Worm (Caenorhabditis elegans) whole organism, L1 larva: Measurements from ENCODE around the gene mrpl-37.
A peak's percentile ranks its signal among the peaks of the same experiment; 100 is the strongest.

ENCODE experiments used
- C04F5.9 ChIP-seq: sonication (generic microtip); optimal IDR thresholded peaks from 2 replicates; lab custom pipeline; 2016; ENCODE audit warnings: missing genetic modification characterization, missing compliant biosample characterization
- C34B4.2 ChIP-seq: sonication (generic microtip); optimal IDR thresholded peaks from 2 replicates; lab custom pipeline; 2017; ENCODE audit warnings: mild to moderate bottlenecking, missing genetic modification characterization, missing compliant biosample characterization
- Y116A8C.19 ChIP-seq: sonication (generic microtip); optimal IDR thresholded peaks from 2 replicates; lab custom pipeline; 2016; ENCODE audit warnings: missing compliant biosample characterization, missing genetic modification characterization, borderline replicate concordance
- aly-2 ChIP-seq: fragments of 150-350 bp; optimal IDR thresholded peaks from 2 replicates; lab custom pipeline; 2014; ENCODE audit warnings: missing biosample characterization, missing genetic modification characterization
- ama-1 ChIP-seq: fragments of 150-350 bp; optimal IDR thresholded peaks from 2 replicates; lab custom pipeline; 2014
- blmp-1 ChIP-seq: fragments of 150-350 bp; optimal IDR thresholded peaks from 2 replicates; lab custom pipeline; 2014; ENCODE audit warnings: missing biosample characterization, missing genetic modification characterization
- ceh-63 ChIP-seq: fragments of 200-800 bp; sonication (Bioruptor generic); optimal IDR thresholded peaks from 2 replicates; lab custom pipeline; 2018; ENCODE audit warnings: mild to moderate bottlenecking, missing genetic modification characterization, missing compliant biosample characterization
- ceh-8 ChIP-seq: fragments of 200-800 bp; sonication (Bioruptor generic); optimal IDR thresholded peaks from 2 replicates; lab custom pipeline; 2018; ENCODE audit warnings: mild to moderate bottlenecking, missing genetic modification characterization, moderate library complexity, missing compliant biosample characterization
- ceh-90 ChIP-seq: sonication (generic microtip); optimal IDR thresholded peaks from 2 replicates; lab custom pipeline; 2016; ENCODE audit warnings: missing genetic modification characterization, missing compliant biosample characterization
- dsc-1 ChIP-seq: sonication (generic microtip); optimal IDR thresholded peaks from 2 replicates; lab custom pipeline; 2016; ENCODE audit warnings: mild to moderate bottlenecking, missing genetic modification characterization, missing compliant biosample characterization
- efl-1 ChIP-seq, 4 experiments: fragments of 150-350 bp; optimal IDR thresholded peaks in 3 of 4; peaks in 1 of 4; 1 replicate in 1 of 4; 2 replicates in 3 of 4; lab custom pipeline; 2014; ENCODE audit warnings: missing biosample characterization in 2 of 4, missing genetic modification characterization in 2 of 4, missing genetic modification reagents in 2 of 4
- egl-27 ChIP-seq, 2 experiments: fragments of 150-350 bp in 1 of 2; sonication (generic microtip); optimal IDR thresholded peaks; 3 replicates each; lab custom pipeline; 2017 to 2018; ENCODE audit warnings: missing biosample characterization in 2 of 2, missing genetic modification characterization in 2 of 2, missing genetic modification reagents in 2 of 2
- elt-2 ChIP-seq: sonication (generic microtip); optimal IDR thresholded peaks from 2 replicates; lab custom pipeline; 2016; ENCODE audit warnings: missing genetic modification characterization, mild to moderate bottlenecking, inconsistent platforms, missing compliant biosample characterization, missing genetic modification reagents
- ets-5 ChIP-seq: fragments of 200-800 bp; sonication (Bioruptor generic); IDR thresholded peaks from 2 replicates; pipeline ENCODE4 v1.3.6; 2022; ENCODE audit warnings: missing genetic modification characterization, missing compliant biosample characterization
- fkh-4 ChIP-seq: sonication (generic microtip); optimal IDR thresholded peaks from 2 replicates; lab custom pipeline; 2016; ENCODE audit warnings: missing compliant biosample characterization, missing genetic modification characterization, borderline replicate concordance
- grh-1 ChIP-seq: fragments of 200-800 bp; sonication (Bioruptor generic); IDR thresholded peaks from 2 replicates; pipeline ENCODE4 v1.3.6; 2022; ENCODE audit warnings: missing genetic modification reagents, missing genetic modification characterization, missing compliant biosample characterization
- hlh-17 ChIP-seq: fragments of 200-800 bp; sonication (Bioruptor generic); optimal IDR thresholded peaks from 2 replicates; lab custom pipeline; 2018; ENCODE audit warnings: missing genetic modification characterization, mild to moderate bottlenecking, missing compliant biosample characterization, moderate library complexity, borderline replicate concordance
- hpl-2 ChIP-seq: fragments of 150-350 bp; optimal IDR thresholded peaks from 2 replicates; lab custom pipeline; 2014; ENCODE audit warnings: missing biosample characterization, missing genetic modification reagents, missing genetic modification characterization
- isw-1 ChIP-seq: fragments of 200-800 bp; sonication (Bioruptor generic); IDR thresholded peaks from 2 replicates; pipeline ENCODE4 v1.3.6; 2022; ENCODE audit warnings: missing genetic modification characterization, missing compliant biosample characterization
- lin-13 ChIP-seq: fragments of 150-350 bp; optimal IDR thresholded peaks from 2 replicates; lab custom pipeline; 2014; ENCODE audit warnings: missing biosample characterization, missing genetic modification reagents, missing genetic modification characterization
- lin-35 ChIP-seq, 2 experiments: fragments of 150-350 bp; optimal IDR thresholded peaks; 2 replicates each; lab custom pipeline; 2014; ENCODE audit warnings: missing biosample characterization in 2 of 2, missing genetic modification characterization in 2 of 2, missing genetic modification reagents in 2 of 2
- lin-39 ChIP-seq: fragments of 150-350 bp; optimal IDR thresholded peaks from 2 replicates; lab custom pipeline; 2014; ENCODE audit warnings: missing biosample characterization, missing genetic modification reagents, missing genetic modification characterization
- lir-3 ChIP-seq: sonication (generic microtip); optimal IDR thresholded peaks from 2 replicates; lab custom pipeline; 2016; ENCODE audit warnings: mild to moderate bottlenecking, missing genetic modification characterization, moderate library complexity, missing compliant biosample characterization; ENCODE audit not compliant: poor library complexity
- nhr-19 ChIP-seq: fragments of 200-800 bp; sonication (Bioruptor generic); conservative IDR thresholded peaks from 2 replicates; pipeline ENCODE4 v1.3.6; 2022; ENCODE audit warnings: missing genetic modification characterization, missing compliant biosample characterization
- nhr-20 ChIP-seq: sonication (generic microtip); optimal IDR thresholded peaks from 2 replicates; lab custom pipeline; 2016; ENCODE audit warnings: mild to moderate bottlenecking, missing genetic modification characterization, missing compliant biosample characterization
- nhr-28 ChIP-seq: fragments of 150-350 bp; optimal IDR thresholded peaks from 2 replicates; lab custom pipeline; 2014; ENCODE audit warnings: missing biosample characterization, missing genetic modification characterization
- nhr-47 ChIP-seq: sonication (generic microtip); optimal IDR thresholded peaks from 2 replicates; lab custom pipeline; 2016; ENCODE audit warnings: mild to moderate bottlenecking, missing genetic modification characterization, moderate library complexity, missing compliant biosample characterization
- nhr-76 ChIP-seq: sonication (generic microtip); optimal IDR thresholded peaks from 2 replicates; lab custom pipeline; 2017; ENCODE audit warnings: missing biosample characterization, missing genetic modification characterization
- nhr-77 ChIP-seq: fragments of 150-350 bp; optimal IDR thresholded peaks from 2 replicates; lab custom pipeline; 2014; ENCODE audit warnings: missing biosample characterization, missing genetic modification characterization
- nhr-84 ChIP-seq: sonication (generic microtip); optimal IDR thresholded peaks from 2 replicates; lab custom pipeline; 2017; ENCODE audit warnings: missing biosample characterization, missing genetic modification characterization
- nhr-85 ChIP-seq: sonication (generic microtip); peaks from one replicate; lab custom pipeline; 2016; ENCODE audit warnings: missing genetic modification characterization, inconsistent platforms, missing compliant biosample characterization
- nhr-90 ChIP-seq: sonication (generic microtip); optimal IDR thresholded peaks from 2 replicates; lab custom pipeline; 2016; ENCODE audit warnings: mild to moderate bottlenecking, missing genetic modification characterization, missing compliant biosample characterization; ENCODE audit not compliant: poor library complexity
- pag-3 ChIP-seq: sonication (generic microtip); optimal IDR thresholded peaks from 2 replicates; lab custom pipeline; 2017; ENCODE audit warnings: missing genetic modification characterization, mild to moderate bottlenecking, missing compliant biosample characterization, antibody characterized with exemption, borderline replicate concordance; ENCODE audit not compliant: insufficient read depth
- pax-3 ChIP-seq: fragments of 200-800 bp; sonication (Bioruptor generic); optimal IDR thresholded peaks from 2 replicates; lab custom pipeline; 2018; ENCODE audit warnings: mild to moderate bottlenecking, missing genetic modification characterization, moderate library complexity, missing compliant biosample characterization
- pqm-1 ChIP-seq: sonication (generic microtip); optimal IDR thresholded peaks from 3 replicates; lab custom pipeline; 2017; ENCODE audit warnings: missing biosample characterization, missing genetic modification characterization
- rnt-1 ChIP-seq: sonication (generic microtip); optimal IDR thresholded peaks from 2 replicates; lab custom pipeline; 2016; ENCODE audit warnings: mild to moderate bottlenecking, missing genetic modification characterization, moderate library complexity, missing compliant biosample characterization
- skn-1 ChIP-seq: fragments of 150-350 bp; optimal IDR thresholded peaks from 2 replicates; lab custom pipeline; 2014; ENCODE audit warnings: missing biosample characterization, missing genetic modification characterization
- snpc-4 ChIP-seq: fragments of 150-350 bp; optimal IDR thresholded peaks from 2 replicates; lab custom pipeline; 2014; ENCODE audit warnings: missing biosample characterization, missing genetic modification characterization
- sptf-1 ChIP-seq: fragments of 150-350 bp; optimal IDR thresholded peaks from 2 replicates; lab custom pipeline; 2014; ENCODE audit warnings: missing biosample characterization, missing genetic modification characterization
- swsn-7 ChIP-seq: sonication (generic microtip); optimal IDR thresholded peaks from 2 replicates; lab custom pipeline; 2016; ENCODE audit warnings: missing genetic modification characterization, missing compliant biosample characterization
- tlp-1 ChIP-seq: fragments of 150-350 bp; optimal IDR thresholded peaks from 2 replicates; lab custom pipeline; 2014; ENCODE audit warnings: missing biosample characterization, missing genetic modification characterization
- unc-130 ChIP-seq: fragments of 150-350 bp; optimal IDR thresholded peaks from 2 replicates; lab custom pipeline; 2017; ENCODE audit warnings: missing biosample characterization, missing genetic modification characterization, inconsistent platforms
- unc-30 ChIP-seq: sonication (generic microtip); optimal IDR thresholded peaks from 2 replicates; lab custom pipeline; 2017; ENCODE audit warnings: missing biosample characterization, missing genetic modification characterization
- unc-62 ChIP-seq: fragments of 150-350 bp; optimal IDR thresholded peaks from 2 replicates; lab custom pipeline; 2014; ENCODE audit warnings: missing biosample characterization, missing genetic modification reagents, missing genetic modification characterization
- unc-86 ChIP-seq: sonication (generic microtip); optimal IDR thresholded peaks from 2 replicates; lab custom pipeline; 2016; ENCODE audit warnings: missing genetic modification characterization, missing compliant biosample characterization
- vab-15 ChIP-seq: sonication (generic microtip); optimal IDR thresholded peaks from 2 replicates; lab custom pipeline; 2017; ENCODE audit warnings: missing genotype, mild to moderate bottlenecking, missing genetic modification characterization, missing compliant biosample characterization
- ztf-11 ChIP-seq, 2 experiments: sonication (generic microtip); optimal IDR thresholded peaks; 2 replicates each; lab custom pipeline; 2016 to 2017; ENCODE audit warnings: missing genetic modification characterization in 2 of 2, missing biosample characterization in 1 of 2, missing compliant biosample characterization in 1 of 2
- ztf-4 ChIP-seq: fragments of 150-350 bp; optimal IDR thresholded peaks from 2 replicates; lab custom pipeline; 2014; ENCODE audit warnings: missing biosample characterization, missing genetic modification characterization

Gene mrpl-37

ce11 chrII:13609655-13610054 lies 34.8 kb upstream of the mrpl-37 start, which contains the start of gene gst-20 (continued):
- TF ChIP-seq lin-13 (no peak), ets-5 (GFP tag; lab: Robert Waterston, UW) (no peak), fkh-4 (tag; lab: Kevin White, UChicago) (no peak), nhr-20 (peak; percentile 91), rnt-1 (tag; lab: Kevin White, UChicago) (peak; percentile 10), blmp-1 (tag; lab: Kevin White, UChicago) (peak; percentile 81), hpl-2 (no peak), ama-1 (no peak), unc-130 (tag; lab: Kevin White, UChicago) (no peak), nhr-84 (tag; lab: Kevin White, UChicago) (no peak), ztf-4 (tag; lab: Kevin White, UChicago) (no peak), nhr-47 (peak; percentile 52), unc-30 (no peak), pag-3 (tag; lab: Kevin White, UChicago) (peak; percentile 84), lin-35 (GFP tag; optimal IDR thresholded peaks at IDR 0.05; lab: Kevin White, UChicago) (peak in 1 of 2 experiments; percentile 64), Y116A8C.19 (tag; lab: Kevin White, UChicago) (no peak), skn-1 (tag; lab: Kevin White, UChicago) (peak; percentile 61), pqm-1 (tag; lab: Kevin White, UChicago) (no peak), nhr-28 (tag; lab: Kevin White, UChicago) (no peak), C34B4.2 (tag; lab: Kevin White, UChicago) (no peak), aly-2 (no peak), grh-1 (GFP tag; lab: Robert Waterston, UW) (no peak; the same call in 1 of the 2 replicates), lin-39 (tag; lab: Kevin White, UChicago) (no peak), lir-3 (no peak), nhr-90 (tag; lab: Kevin White, UChicago) (peak; percentile 75), ceh-8 (GFP tag; lab: Kevin White, UChicago) (no peak), unc-86 (tag; lab: Kevin White, UChicago) (no peak), sptf-1 (tag; lab: Kevin White, UChicago) (no peak), dsc-1 (tag; lab: Kevin White, UChicago) (no peak), tlp-1 (tag; lab: Kevin White, UChicago) (no peak), nhr-77 (tag; lab: Kevin White, UChicago) (peak; percentile 88)

DNA sequence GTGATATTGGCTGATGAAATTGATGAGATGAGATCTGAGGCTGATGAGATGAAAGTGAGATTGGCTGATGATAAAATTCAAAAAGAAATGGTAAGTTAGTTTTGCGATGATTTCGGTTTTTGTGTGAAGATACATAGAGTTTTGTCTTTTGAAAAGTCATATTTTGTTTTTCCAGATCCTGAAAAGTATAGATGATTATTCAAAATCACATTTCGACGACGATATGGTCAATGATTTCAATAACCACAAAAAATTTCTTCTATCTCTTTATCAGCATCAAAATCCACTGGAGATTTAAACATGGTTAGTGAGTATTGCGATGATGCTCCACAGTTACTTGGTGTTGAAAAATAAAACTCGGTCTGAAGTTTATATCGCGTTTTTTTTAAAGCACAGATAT lies 26.0 kb upstream of the mrpl-37 start, which contains the start of gene csp-1:
Gene csp-1 (plus strand): TSS at position 301 of the 400 bp plus-strand sequence.
- TF ChIP-seq hlh-17 (GFP tag; lab: Kevin White, UChicago), result no peak
- no peak for TF ChIP-seq egl-27 (tag; optimal IDR thresholded peaks at IDR 0.05; lab: Kevin White, UChicago)
- no peak for TF ChIP-seq pqm-1 (tag; lab: Kevin White, UChicago)
- TF ChIP-seq rnt-1 (tag; lab: Kevin White, UChicago), result no peak
- TF ChIP-seq dsc-1 (tag; lab: Kevin White, UChicago), result no peak
- peak; percentile 29 for TF ChIP-seq nhr-85 (tag; lab: Kevin White, UChicago)
- no peak for TF ChIP-seq skn-1 (tag; lab: Kevin White, UChicago)
- TF ChIP-seq efl-1 (optimal IDR thresholded peaks at IDR 0.05; lab: Kevin White, UChicago), result no peak
- peak in 1 of 2 experiments; percentile 80 for TF ChIP-seq efl-1 (GFP tag; optimal IDR thresholded peaks at IDR 0.05 in 1 of 2; lab: Kevin White, UChicago)

DNA sequence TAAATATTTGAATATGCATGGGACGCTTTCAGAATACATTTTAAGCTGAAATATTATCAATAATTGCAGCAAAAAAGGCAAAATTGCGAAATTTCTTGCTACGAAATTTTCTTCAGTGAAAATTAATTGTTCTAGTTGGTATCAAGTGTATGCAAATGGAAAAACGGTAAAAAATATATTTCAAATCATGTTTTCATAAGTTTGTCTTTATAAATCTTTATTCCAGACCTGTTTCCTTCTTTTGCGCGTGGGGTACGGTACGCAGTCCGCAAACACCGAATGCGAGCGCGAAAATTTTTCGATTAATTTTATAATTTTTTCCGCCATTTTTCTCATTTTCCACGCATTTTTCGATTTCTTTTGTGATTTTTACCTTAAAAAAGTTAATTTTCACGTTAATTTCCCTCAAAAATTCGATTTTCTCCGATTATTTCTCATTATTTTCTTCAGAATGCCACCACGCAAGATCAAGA lies 21.7 kb upstream of the mrpl-37 start, which contains the start of the genes fbxc-23 and csc-1:
Gene fbxc-23 (minus strand): TSS at position 51 of the 473 bp plus-strand sequence.
Gene csc-1 (plus strand): TSS at position 451 of the 473 bp plus-strand sequence.
- TF ChIP-seq blmp-1 (tag; lab: Kevin White, UChicago) (peak; percentile 76), nhr-85 (tag; lab: Kevin White, UChicago) (peak; percentile 34), C04F5.9 (no peak), elt-2 (tag; lab: Kevin White, UChicago) (no peak), nhr-19 (GFP tag; lab: Robert Waterston, UW) (peak; percentile 48), nhr-76 (tag; lab: Kevin White, UChicago) (no peak), pqm-1 (tag; lab: Kevin White, UChicago) (no peak), ztf-11 (tag; optimal IDR thresholded peaks at IDR 0.05; lab: Kevin White, UChicago) (no peak), ama-1 (no peak), unc-130 (tag; lab: Kevin White, UChicago) (peak; percentile 52), swsn-7 (tag; lab: Kevin White, UChicago) (peak; percentile 48), isw-1 (GFP tag; lab: Robert Waterston, UW) (no peak; the same call in 1 of the 2 replicates), vab-15 (no peak), snpc-4 (tag; lab: Kevin White, UChicago) (peak; percentile 60), ceh-90 (tag; lab: Kevin White, UChicago) (no peak), pax-3 (tag; lab: Kevin White, UChicago) (no peak), lir-3 (no peak), ceh-8 (GFP tag; lab: Kevin White, UChicago) (no peak), egl-27 (tag; optimal IDR thresholded peaks at IDR 0.05; lab: Kevin White, UChicago) (no peak), aly-2 (no peak), unc-62 (no peak), ceh-63 (GFP tag; lab: Kevin White, UChicago) (no peak)
